Fruit fly (Drosophila melanogaster) whole organism, embryonic: ENCODE results near the gene CG4594.

Experiments used
- BtbVII ChIP-seq: fragments of 200-800 bp; sonication (Bioruptor generic); optimal IDR thresholded peaks from 3 replicates; lab custom pipeline; 2017; ENCODE audit warnings: missing biosample characterization, mild to moderate bottlenecking, missing genetic modification characterization
- CG10267 ChIP-seq: fragments of 200-800 bp; sonication (Bioruptor generic); optimal IDR thresholded peaks from 2 replicates; lab custom pipeline; 2018; ENCODE audit warnings: missing biosample characterization, mild to moderate bottlenecking, missing genetic modification characterization, moderate library complexity
- CG10431 ChIP-seq: fragments of 200-800 bp; sonication (Bioruptor generic); optimal IDR thresholded peaks from 3 replicates; lab custom pipeline; 2018; ENCODE audit warnings: missing biosample characterization, mild to moderate bottlenecking, missing genetic modification characterization
- CG10462 ChIP-seq: fragments of 200-800 bp; sonication (Bioruptor generic); optimal IDR thresholded peaks from 2 replicates; lab custom pipeline; 2016; ENCODE audit warnings: missing biosample characterization, missing genetic modification characterization
- CG12236 ChIP-seq: fragments of 200-800 bp; sonication (Bioruptor generic); optimal IDR thresholded peaks from 2 replicates; lab custom pipeline; 2016; ENCODE audit warnings: missing biosample characterization, missing genetic modification characterization
- CG12942 ChIP-seq: fragments of 200-800 bp; sonication (Bioruptor generic); optimal IDR thresholded peaks from 3 replicates; lab custom pipeline; 2016; ENCODE audit warnings: missing biosample characterization, missing genetic modification characterization
- CG14014 ChIP-seq: fragments of 200-800 bp; sonication (Bioruptor generic); IDR thresholded peaks from 2 replicates; pipeline ENCODE4 v1.3.6; 2022; ENCODE audit warnings: missing biosample characterization, missing genetic modification characterization
- CG14667 ChIP-seq: fragments of 200-800 bp; sonication (Bioruptor generic); IDR thresholded peaks from 2 replicates; pipeline ENCODE4 v1.3.6; 2022; ENCODE audit warnings: missing biosample characterization, missing genetic modification characterization
- CG15269 ChIP-seq: fragments of 200-800 bp; sonication (Bioruptor generic); optimal IDR thresholded peaks from 2 replicates; lab custom pipeline; 2018; ENCODE audit warnings: missing biosample characterization, mild to moderate bottlenecking, missing genetic modification characterization, moderate library complexity
- CG2129 ChIP-seq: fragments of 200-800 bp; sonication (Bioruptor generic); IDR thresholded peaks from 2 replicates; pipeline ENCODE4 v1.3.6; 2022; ENCODE audit warnings: missing biosample characterization, missing genetic modification characterization; ENCODE audit not compliant: partially characterized antibody
- CG2199 ChIP-seq: fragments of 200-800 bp; sonication (Bioruptor generic); IDR thresholded peaks from 3 replicates; pipeline ENCODE4 v1.3.6; 2022; ENCODE audit warnings: missing biosample characterization, missing genetic modification characterization
- CG30020 ChIP-seq: fragments of 200-800 bp; optimal IDR thresholded peaks from 2 replicates; lab custom pipeline; 2019; ENCODE audit warnings: missing biosample characterization, mild to moderate bottlenecking, missing genetic modification characterization, moderate library complexity
- CG3995 ChIP-seq: fragments of 200-800 bp; sonication (Bioruptor generic); optimal IDR thresholded peaks from 3 replicates; lab custom pipeline; 2016; ENCODE audit warnings: missing biosample characterization, missing genetic modification characterization
- CG42726 ChIP-seq: fragments of 200-800 bp; sonication (Bioruptor generic); IDR thresholded peaks from 2 replicates; pipeline ENCODE4 v1.3.6; 2022; ENCODE audit warnings: missing biosample characterization, missing genetic modification characterization; ENCODE audit not compliant: partially characterized antibody
- CG4854 ChIP-seq: fragments of 200-800 bp; sonication (Bioruptor generic); optimal IDR thresholded peaks from 2 replicates; lab custom pipeline; 2016; ENCODE audit warnings: missing biosample characterization, missing genetic modification characterization, inconsistent platforms
- CG7839 ChIP-seq: fragments of 200-800 bp; sonication (Bioruptor generic); optimal IDR thresholded peaks from 3 replicates; lab custom pipeline; 2018; ENCODE audit warnings: missing biosample characterization, mild to moderate bottlenecking, missing genetic modification characterization, moderate library complexity
- CG8944 ChIP-seq: fragments of 200-800 bp; sonication (Bioruptor generic); optimal IDR thresholded peaks from 3 replicates; lab custom pipeline; 2016; ENCODE audit warnings: missing biosample characterization, missing genetic modification characterization
- CG9817 ChIP-seq: fragments of 200-800 bp; sonication (Bioruptor generic); optimal IDR thresholded peaks from 2 replicates; lab custom pipeline; 2018; ENCODE audit warnings: missing biosample characterization, mild to moderate bottlenecking, missing genetic modification characterization, moderate library complexity
- CG9932 ChIP-seq: fragments of 200-800 bp; sonication (Bioruptor generic); IDR thresholded peaks from 2 replicates; pipeline ENCODE4 v1.3.6; 2022; ENCODE audit warnings: missing biosample characterization, missing genetic modification characterization
- Chrac-16 ChIP-seq: fragments of 200-800 bp; sonication (Bioruptor generic); optimal IDR thresholded peaks from 3 replicates; lab custom pipeline; 2016; ENCODE audit warnings: missing biosample characterization, missing genetic modification characterization
- Dbx ChIP-seq: fragments of 200-800 bp; sonication (Bioruptor generic); IDR thresholded peaks from 3 replicates; pipeline ENCODE4 v1.3.6; 2022; ENCODE audit warnings: missing biosample characterization, missing genetic modification characterization
- Deaf1 ChIP-seq: fragments of 200-800 bp; optimal IDR thresholded peaks from 3 replicates; lab custom pipeline; 2019; ENCODE audit warnings: missing biosample characterization, mild to moderate bottlenecking, missing genetic modification characterization, moderate library complexity
- Dfd ChIP-seq, 2 experiments: fragments of >200 bp; optimal IDR thresholded peaks; 2 replicates each; lab custom pipeline; 2017; ENCODE audit warnings: missing biosample characterization in 2 of 2, missing genetic modification characterization in 2 of 2
- Ets65A ChIP-seq: fragments of 200-800 bp; sonication (Bioruptor generic); peaks from one replicate; lab custom pipeline; 2016; ENCODE audit warnings: missing biosample characterization, missing genetic modification characterization
- Lhr ChIP-seq: fragments of 200-800 bp; sonication (Bioruptor generic); optimal IDR thresholded peaks from 3 replicates; lab custom pipeline; 2017; ENCODE audit warnings: mild to moderate bottlenecking, missing biosample characterization, missing genetic modification reagents, missing genetic modification characterization
- Lpt ChIP-seq: fragments of >200 bp; optimal IDR thresholded peaks from 2 replicates; lab custom pipeline; 2018; ENCODE audit warnings: missing biosample characterization, missing genetic modification characterization
- MESR4 ChIP-seq: fragments of 200-800 bp; sonication (Bioruptor generic); optimal IDR thresholded peaks from 2 replicates; lab custom pipeline; 2018; ENCODE audit warnings: missing biosample characterization, mild to moderate bottlenecking, missing genetic modification characterization, moderate library complexity
- Med ChIP-seq: fragments of 200-800 bp; sonication (Bioruptor generic); peaks from one replicate; lab custom pipeline; 2016; ENCODE audit warnings: missing biosample characterization, missing genetic modification characterization, mild to moderate bottlenecking, inconsistent platforms, moderate library complexity
- Oli ChIP-seq: fragments of 200-800 bp; sonication (Bioruptor generic); optimal IDR thresholded peaks from 2 replicates; lab custom pipeline; 2018; ENCODE audit warnings: missing biosample characterization, mild to moderate bottlenecking, missing genetic modification characterization, moderate library complexity
- Opbp ChIP-seq: fragments of 200-800 bp; sonication (Bioruptor generic); IDR thresholded peaks from 3 replicates; pipeline ENCODE4 v1.3.6; 2022; ENCODE audit warnings: missing biosample characterization, missing genetic modification characterization; ENCODE audit not compliant: partially characterized antibody
- Ravus ChIP-seq: fragments of 200-800 bp; sonication (Bioruptor generic); IDR thresholded peaks from 2 replicates; pipeline ENCODE4 v1.3.6; 2022; ENCODE audit warnings: missing biosample characterization, missing genetic modification characterization
- Tbp ChIP-seq: fragments of >200 bp; optimal IDR thresholded peaks from 2 replicates; lab custom pipeline; 2018; ENCODE audit warnings: missing biosample characterization, missing genetic modification characterization
- ap ChIP-seq: fragments of 200-800 bp; sonication (Bioruptor generic); IDR thresholded peaks from 2 replicates; pipeline ENCODE4 v1.3.6; 2022; ENCODE audit warnings: missing biosample characterization, missing genetic modification characterization
- bab2 ChIP-seq: fragments of 200-800 bp; sonication (Bioruptor generic); optimal IDR thresholded peaks from 2 replicates; lab custom pipeline; 2016; ENCODE audit warnings: missing biosample characterization, missing genetic modification characterization
- cas ChIP-seq: fragments of 200-800 bp; sonication (Bioruptor generic); IDR thresholded peaks from 2 replicates; pipeline ENCODE4 v1.3.6; 2022; ENCODE audit warnings: missing biosample characterization, missing genetic modification characterization
- cwo ChIP-seq: fragments of 200-800 bp; sonication (Bioruptor generic); optimal IDR thresholded peaks from 3 replicates; lab custom pipeline; 2017; ENCODE audit warnings: missing biosample characterization, missing genetic modification characterization, mild to moderate bottlenecking, moderate library complexity, missing genetic modification reagents
- dm ChIP-seq: fragments of 200-800 bp; sonication (Bioruptor generic); optimal IDR thresholded peaks from 3 replicates; lab custom pipeline; 2016; ENCODE audit warnings: missing biosample characterization, missing genetic modification characterization
- ems ChIP-seq: fragments of 200-800 bp; sonication (Bioruptor generic); optimal IDR thresholded peaks from 3 replicates; lab custom pipeline; 2016; ENCODE audit warnings: missing biosample characterization, missing genetic modification characterization
- eyg ChIP-seq: fragments of 200-800 bp; sonication (Bioruptor generic); optimal IDR thresholded peaks from 3 replicates; lab custom pipeline; 2016; ENCODE audit warnings: missing biosample characterization, missing genetic modification characterization
- ftz-f1 ChIP-seq: fragments of 200-800 bp; sonication (Bioruptor generic); optimal IDR thresholded peaks from 2 replicates; lab custom pipeline; 2016; ENCODE audit warnings: missing biosample characterization, missing genetic modification characterization
- fu2 ChIP-seq: fragments of 200-800 bp; sonication (Bioruptor generic); optimal IDR thresholded peaks from 2 replicates; lab custom pipeline; 2016; ENCODE audit warnings: missing biosample characterization, missing genetic modification characterization
- gsb ChIP-seq: fragments of 200-800 bp; sonication (Bioruptor generic); IDR thresholded peaks from 2 replicates; pipeline ENCODE4 v1.3.6; 2022; ENCODE audit warnings: missing biosample characterization, missing genetic modification characterization
- mld ChIP-seq: fragments of 200-800 bp; sonication (Bioruptor generic); IDR thresholded peaks from 3 replicates; pipeline ENCODE4 v1.3.6; 2022; ENCODE audit warnings: missing biosample characterization, missing genetic modification characterization; ENCODE audit not compliant: partially characterized antibody
- p53 ChIP-seq: fragments of 200-800 bp; sonication (Bioruptor generic); optimal IDR thresholded peaks from 2 replicates; lab custom pipeline; 2016; ENCODE audit warnings: missing biosample characterization, missing genetic modification characterization
- pan ChIP-seq, 4 experiments: fragments of >200 bp in 3 of 4; fragments of 200-800 bp in 1 of 4; sonication (Bioruptor generic) in 1 of 4; optimal IDR thresholded peaks in 3 of 4; IDR thresholded peaks in 1 of 4; 2 replicates each; pipeline versions ENCODE4 v1.3.6 to Lab custom; 2017 to 2022; ENCODE audit warnings: missing biosample characterization in 2 of 4, missing genetic modification characterization in 2 of 4, mixed read lengths in 1 of 4
- trem ChIP-seq: fragments of 200-800 bp; optimal IDR thresholded peaks from 3 replicates; lab custom pipeline; 2019; ENCODE audit warnings: missing biosample characterization, mild to moderate bottlenecking, missing genetic modification characterization, moderate library complexity
- ttk ChIP-seq: fragments of 200-800 bp; sonication (Bioruptor generic); IDR thresholded peaks from 2 replicates; pipeline ENCODE4 v2.1.2; 2022; ENCODE audit warnings: missing biosample characterization, missing genetic modification characterization
- tx ChIP-seq: fragments of 200-800 bp; sonication (Bioruptor generic); optimal IDR thresholded peaks from 2 replicates; lab custom pipeline; 2016; ENCODE audit warnings: missing biosample characterization, missing genetic modification characterization

The CG4594 gene

DNA sequence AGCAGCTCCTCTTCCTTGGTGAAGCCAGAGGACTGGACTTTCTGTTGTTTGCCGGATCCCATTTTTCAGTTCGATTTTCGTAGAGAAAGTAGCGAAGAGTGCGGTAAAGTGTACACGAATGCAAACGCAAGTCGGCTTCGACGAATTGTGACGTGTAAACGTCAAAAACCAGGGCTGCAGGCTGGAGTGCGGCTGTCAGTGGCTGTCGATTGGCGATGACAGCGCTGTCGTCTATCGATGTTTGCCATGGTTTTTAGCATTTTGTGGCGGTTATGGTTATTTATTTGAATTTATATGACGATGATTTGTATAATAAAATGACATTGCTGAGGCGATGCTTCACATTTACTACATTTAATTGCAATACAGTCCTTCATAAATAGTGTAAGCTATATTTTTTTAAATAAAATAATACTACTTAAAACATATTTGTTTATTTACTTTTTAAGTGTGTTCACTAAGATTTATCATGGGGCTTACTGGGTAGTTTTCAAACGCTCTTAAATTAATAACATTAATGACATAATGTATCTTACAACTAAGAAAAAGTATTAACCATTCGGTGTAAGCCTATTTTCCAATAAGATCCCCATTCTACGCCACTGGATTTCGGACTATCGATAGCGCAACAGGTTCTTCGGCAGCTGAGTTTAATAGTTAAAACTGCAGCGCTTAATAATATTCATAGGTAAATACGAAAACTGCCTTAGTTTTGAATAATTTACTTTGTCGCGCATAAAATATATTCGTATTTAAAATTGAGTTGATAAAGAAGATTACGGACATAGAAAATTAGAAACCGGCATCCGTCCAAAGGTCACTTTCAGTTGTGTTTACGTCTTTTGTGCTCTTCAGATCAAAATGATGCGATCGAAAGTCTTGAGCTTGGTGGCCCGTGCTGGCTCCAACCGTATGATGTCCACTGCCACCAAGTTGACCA, 1.7 kb upstream of the CG4594 start, which contains the start of the genes CG5885 and CG4598 (continued):
- TF ChIP-seq eyg (GFP tag; lab: Kevin White, UChicago) (no peak), CG2129 (GFP tag; lab: Robert Waterston, UW) (0 out of 2 replicates have a peak, but pooled peaks have one; percentile 37), Oli (peak; percentile 62), fu2 (GFP tag; lab: Kevin White, UChicago) (no peak)

DNA sequence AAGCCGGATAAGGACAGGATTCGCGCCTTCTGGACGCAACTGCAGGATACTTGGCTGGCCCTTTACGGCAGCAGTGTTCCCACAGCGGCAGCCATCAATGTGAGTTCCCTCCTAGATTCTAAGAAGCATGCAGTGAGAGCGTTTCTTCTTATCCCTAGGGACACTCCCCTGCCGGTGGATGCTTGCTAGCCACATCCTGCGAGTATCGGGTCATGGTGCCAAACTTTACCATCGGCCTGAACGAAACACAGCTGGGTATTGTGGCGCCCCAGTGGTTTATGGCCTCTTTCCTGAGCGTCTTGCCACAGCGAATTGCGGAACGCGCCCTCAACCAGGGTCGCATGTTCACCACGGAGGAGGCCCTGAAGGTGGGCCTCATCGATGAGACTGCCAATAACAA, 742 bp upstream of the CG4594 start:
- TF ChIP-seq trem (no peak), BtbVII (GFP tag; lab: Kevin White, UChicago) (no peak), Tbp (GFP tag; lab: Kevin White, UChicago) (no peak), cas (GFP tag; lab: Robert Waterston, UW) (no peak), Opbp (GFP tag; lab: Robert Waterston, UW) (peak; percentile 46; the same call in 1 of the 3 replicates), CG12942 (GFP tag; lab: Kevin White, UChicago) (no peak), CG7839 (no peak), CG8944 (no peak), Dfd (GFP tag; optimal IDR thresholded peaks at IDR 0.05; lab: Kevin White, UChicago) (no peak), CG4854 (GFP tag; lab: Kevin White, UChicago) (no peak), Chrac-16 (GFP tag; lab: Kevin White, UChicago) (no peak), CG3995 (GFP tag; lab: Kevin White, UChicago) (no peak), ftz-f1 (GFP tag; lab: Kevin White, UChicago) (no peak), ap (GFP tag; lab: Robert Waterston, UW) (no peak), CG10267 (no peak), Med (GFP tag; lab: Kevin White, UChicago) (peak; percentile 56), Deaf1 (tag; lab: Kevin White, UChicago) (no peak), ems (GFP tag; lab: Kevin White, UChicago) (no peak), Dbx (GFP tag; lab: Robert Waterston, UW) (no peak), bab2 (GFP tag; lab: Kevin White, UChicago) (no peak), CG15269 (tag; lab: Kevin White, UChicago) (no peak), CG9932 (GFP tag; lab: Robert Waterston, UW) (no peak), Ets65A (GFP tag; lab: Kevin White, UChicago) (peak; percentile 67), CG2199 (GFP tag; lab: Robert Waterston, UW) (no peak), CG12236 (no peak), Lpt (no peak), cwo (GFP tag; lab: Kevin White, UChicago) (no peak), CG14014 (GFP tag; lab: Robert Waterston, UW) (no peak), CG10462 (GFP tag; lab: Kevin White, UChicago) (no peak), CG42726 (GFP tag; lab: Robert Waterston, UW) (no peak), dm (GFP tag; lab: Kevin White, UChicago) (no peak), ttk (GFP tag; lab: Robert Waterston, UW) (no peak), CG30020 (tag; lab: Kevin White, UChicago) (no peak), Ravus (GFP tag; lab: Robert Waterston, UW) (no peak), CG14667 (GFP tag; lab: Robert Waterston, UW) (no peak), mld (GFP tag; lab: Robert Waterston, UW) (no peak), pan (optimal IDR thresholded peaks at IDR 0.05; lab: Kevin White, UChicago) (no peak), pan (GFP tag; optimal IDR thresholded peaks at IDR 0.05 in 1 of 2, IDR thresholded peaks at IDR 0.05 in 1 of 2) (no peak), CG9817 (tag; lab: Kevin White, UChicago) (no peak), p53 (no peak), MESR4 (GFP tag; lab: Kevin White, UChicago) (no peak), gsb (GFP tag; lab: Robert Waterston, UW) (peak; percentile 26; the same call in 1 of the 2 replicates), Lhr (GFP tag; lab: Kevin White, UChicago) (no peak), CG10431 (GFP tag; lab: Kevin White, UChicago) (no peak), tx (no peak)
